Worm (Caenorhabditis elegans) whole organism, L1 larva: ENCODE results near the gene Y43C5B.3.

ENCODE experiments used
- efl-1 ChIP-seq, 4 experiments: fragments of 150-350 bp; optimal IDR thresholded peaks in 3 of 4; peaks in 1 of 4; 1 replicate in 1 of 4; 2 replicates in 3 of 4; lab custom pipeline; 2014; ENCODE audit warnings: missing biosample characterization in 2 of 4, missing genetic modification characterization in 2 of 4, missing genetic modification reagents in 2 of 4
- lin-35 ChIP-seq, 2 experiments: fragments of 150-350 bp; optimal IDR thresholded peaks; 2 replicates each; lab custom pipeline; 2014; ENCODE audit warnings: missing biosample characterization in 2 of 2, missing genetic modification characterization in 2 of 2, missing genetic modification reagents in 2 of 2
- pqm-1 ChIP-seq: sonication (generic microtip); optimal IDR thresholded peaks from 3 replicates; lab custom pipeline; 2017; ENCODE audit warnings: missing biosample characterization, missing genetic modification characterization
- snpc-4 ChIP-seq: fragments of 150-350 bp; optimal IDR thresholded peaks from 2 replicates; lab custom pipeline; 2014; ENCODE audit warnings: missing biosample characterization, missing genetic modification characterization
- unc-98 ChIP-seq: fragments of 200-800 bp; sonication (Bioruptor generic); IDR thresholded peaks from 2 replicates; pipeline ENCODE4 v1.3.6; 2022; ENCODE audit warnings: missing genetic modification characterization, missing compliant biosample characterization

DNA sequence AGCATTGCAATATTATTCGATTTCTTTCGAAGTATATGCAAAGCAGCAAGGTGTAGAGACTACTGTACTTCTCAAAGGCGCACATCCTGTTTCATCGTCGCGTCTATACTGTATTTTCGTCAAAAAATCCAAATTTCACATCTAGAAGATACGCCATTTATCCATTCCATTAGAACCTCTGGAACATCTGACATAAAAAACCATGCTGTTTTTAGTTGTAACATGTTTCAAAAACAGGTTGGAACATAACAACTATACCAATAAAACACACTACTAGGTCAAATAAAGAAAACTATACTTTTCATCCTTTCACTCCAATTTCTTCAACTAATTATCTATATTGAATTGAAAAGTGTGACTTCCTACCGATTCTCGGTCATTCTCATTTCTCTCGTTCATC lies 9.9 kb downstream of the Y43C5B.3 start, which contains the start of gene ugt-59:
- TF ChIP-seq pqm-1 (no peak), lin-35 (GFP tag; optimal IDR thresholded peaks at IDR 0.05; lab: Kevin White, UChicago) (no peak), unc-98 (GFP tag; lab: Robert Waterston, UW) (no peak), efl-1 (optimal IDR thresholded peaks at IDR 0.05; lab: Kevin White, UChicago) (no peak), efl-1 (GFP tag; optimal IDR thresholded peaks at IDR 0.05 in 1 of 2; lab: Kevin White, UChicago) (no peak), snpc-4 (tag; lab: Kevin White, UChicago) (no peak)
